Fruit fly (Drosophila melanogaster): Measurements from ENCODE around the gene Prosbeta7.

Gene Prosbeta7

DNA sequence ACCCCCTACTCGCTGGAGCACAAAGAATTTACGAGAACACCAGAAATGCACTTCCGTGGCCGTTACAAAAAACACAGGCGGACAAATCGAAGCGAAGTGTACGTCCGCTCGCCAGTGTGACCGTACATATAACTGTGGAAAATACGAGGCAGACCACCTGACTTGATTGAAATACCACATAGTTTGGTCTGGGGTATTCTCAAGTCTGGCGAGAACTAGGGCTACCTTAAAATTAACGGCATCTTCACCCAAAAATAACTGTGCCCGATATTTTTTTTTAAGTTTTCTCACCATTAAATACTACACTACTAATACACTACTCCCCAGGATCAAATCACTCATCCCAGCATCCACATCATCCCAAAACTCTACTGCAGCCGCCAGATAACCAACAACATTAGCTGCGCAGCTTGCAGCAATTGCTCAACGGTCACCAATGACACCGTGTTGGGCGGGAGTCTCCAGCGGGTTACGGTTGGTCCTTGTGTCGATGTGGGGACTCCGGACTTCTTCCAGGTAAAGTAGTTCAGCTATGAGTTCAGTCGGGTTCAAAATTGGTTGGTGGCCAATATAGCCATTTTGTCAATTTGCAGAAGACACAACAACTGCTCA is 10.1 kb upstream of the Prosbeta7 start, which contains the start of gene Cerk (continued):
- TF ChIP-seq E2f2 (GFP tag; IDR thresholded peaks at IDR 0.05) (peak; percentile 57), CG12299 (tag; optimal IDR thresholded peaks at IDR 0.05) (no peak), CG12769 (tag; optimal IDR thresholded peaks at IDR 0.05) (peak; percentile 54), H2.0 (GFP tag; IDR thresholded peaks at IDR 0.05) (no peak; the same call in 1 of the 2 replicates), Hey (tag; optimal IDR thresholded peaks at IDR 0.05) (no peak), Tbp (GFP tag; optimal IDR thresholded peaks at IDR 0.05) (no peak), fd3F (GFP tag; optimal IDR thresholded peaks at IDR 0.05) (no peak), CG2889 (GFP tag; IDR thresholded peaks at IDR 0.05) (no peak), GATAe (GFP tag; conservative IDR thresholded peaks at IDR 0.05) (no peak)

DNA sequence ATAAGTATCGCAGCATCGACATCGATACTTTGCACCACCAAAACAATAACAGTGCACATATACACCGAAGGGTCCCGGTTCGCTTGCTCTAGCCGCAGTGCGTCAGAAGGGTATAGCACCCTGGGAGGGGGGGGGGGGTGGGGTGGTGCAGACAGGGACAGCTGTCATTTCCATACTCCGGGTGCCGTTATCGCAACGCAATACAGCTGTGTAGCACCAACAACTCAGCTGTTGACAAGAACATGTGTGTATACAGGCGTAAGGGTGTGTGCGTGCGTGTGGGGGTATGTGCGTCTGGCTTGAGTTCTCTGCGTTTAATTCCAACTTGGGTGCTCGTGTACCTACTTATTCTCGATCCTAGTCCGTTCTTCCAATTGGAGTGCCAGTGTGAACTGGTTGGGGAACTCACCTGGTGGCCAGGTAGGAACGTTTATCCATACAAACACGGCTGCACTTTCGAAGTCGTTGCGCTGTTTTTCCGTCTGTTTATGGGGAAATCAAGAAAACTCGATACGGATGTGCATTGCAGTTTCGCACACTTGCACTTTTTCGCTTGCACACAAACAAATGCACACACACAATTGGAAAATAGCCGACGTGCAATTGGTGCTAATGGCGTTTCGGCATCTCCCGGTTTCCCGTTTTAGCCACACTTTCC is 9.5 kb upstream of the Prosbeta7 start:
- TF ChIP-seq CG18764 (GFP tag; optimal IDR thresholded peaks at IDR 0.05) (no peak), CG12659 (GFP tag; optimal IDR thresholded peaks at IDR 0.05) (no peak), sd (tag; optimal IDR thresholded peaks at IDR 0.05) (peak; percentile 53), dysf (GFP tag; IDR thresholded peaks at IDR 0.05) (0 out of 3 replicates have a peak, but pooled peaks have one; percentile 12), usp (GFP tag; optimal IDR thresholded peaks at IDR 0.05) (no peak), lab (GFP tag; optimal IDR thresholded peaks at IDR 0.05) (peak; percentile 61), sc (optimal IDR thresholded peaks at IDR 0.05) (no peak), sc (GFP tag; optimal IDR thresholded peaks at IDR 0.05) (no peak), Hey (tag; optimal IDR thresholded peaks at IDR 0.05) (peak; percentile 55), CG14667 (GFP tag; IDR thresholded peaks at IDR 0.05) (peak; percentile 16; the same call in 1 of the 2 replicates), CG7357 (GFP tag; IDR thresholded peaks at IDR 0.05) (no peak), Deaf1 (tag; optimal IDR thresholded peaks at IDR 0.05) (no peak), exex (tag; optimal IDR thresholded peaks at IDR 0.05) (peak; percentile 21), CG7372 (GFP tag; IDR thresholded peaks at IDR 0.05) (peak; percentile 21; the same call in 1 of the 2 replicates), E2f1 (GFP tag; IDR thresholded peaks at IDR 0.05) (no peak), gsb-n (tag; optimal IDR thresholded peaks at IDR 0.05) (no peak), CG33213 (GFP tag; optimal IDR thresholded peaks at IDR 0.05) (no peak), dan (GFP tag; IDR thresholded peaks at IDR 0.05) (no peak), Myb (GFP tag; optimal IDR thresholded peaks at IDR 0.05) (no peak), gfzf (GFP tag; optimal IDR thresholded peaks at IDR 0.05) (no peak), CG8388 (GFP tag; optimal IDR thresholded peaks at IDR 0.05) (no peak), zf30C (GFP tag; optimal IDR thresholded peaks at IDR 0.05) (peak; percentile 30), tin (GFP tag; optimal IDR thresholded peaks at IDR 0.05) (no peak), CG15269 (tag; optimal IDR thresholded peaks at IDR 0.05) (peak; percentile 24), CG12219 (GFP tag; optimal IDR thresholded peaks at IDR 0.05) (no peak), ranshi (GFP tag; IDR thresholded peaks at IDR 0.05) (peak; percentile 4; the same call in 1 of the 2 replicates), CG10959 (GFP tag; IDR thresholded peaks at IDR 0.05) (no peak), CG16815 (GFP tag; optimal IDR thresholded peaks at IDR 0.05) (no peak), Hmr (GFP tag; optimal IDR thresholded peaks at IDR 0.05) (peak; percentile 44), Hr39 (optimal IDR thresholded peaks at IDR 0.05) (no peak), wdn (GFP tag; IDR thresholded peaks at IDR 0.05) (no peak), CG31388 (GFP tag; optimal IDR thresholded peaks at IDR 0.05) (no peak), HmgD (GFP tag; optimal IDR thresholded peaks at IDR 0.05) (no peak), Dek (tag; optimal IDR thresholded peaks at IDR 0.05) (no peak), CG10147 (GFP tag; optimal IDR thresholded peaks at IDR 0.05) (no peak), bigmax (GFP tag; optimal IDR thresholded peaks at IDR 0.05) (no peak), CG1647 (GFP tag; optimal IDR thresholded peaks at IDR 0.05) (no peak), h (optimal IDR thresholded peaks at IDR 0.05) (no peak), CG12155 (GFP tag; optimal IDR thresholded peaks at IDR 0.05) (no peak), CG17612 (GFP tag; IDR thresholded peaks at IDR 0.05) (no peak), Asciz (GFP tag; optimal IDR thresholded peaks at IDR 0.05) (no peak)
